Fruit fly (Drosophila melanogaster): ENCODE results near the gene Prim1.

Gene Prim1

DNA sequence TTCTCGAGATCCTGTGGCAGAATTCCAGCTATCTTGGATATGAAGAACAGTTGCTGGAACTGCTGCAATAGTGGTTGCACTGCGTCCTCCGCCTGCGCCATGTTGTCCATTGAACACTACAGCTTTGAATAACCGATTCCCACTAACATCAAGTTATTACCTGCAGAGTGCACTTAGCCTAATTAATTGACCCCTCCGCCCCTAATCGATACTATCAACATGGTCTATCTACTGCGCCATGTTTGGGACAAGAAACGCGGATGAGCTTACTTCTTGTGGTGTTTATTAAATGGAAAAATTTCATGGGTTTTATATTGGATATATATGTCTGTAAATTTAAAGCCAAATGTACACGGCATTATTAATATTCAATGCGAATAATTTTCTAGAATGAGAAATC is 33.2 kb upstream of the Prim1 start, which contains the start of gene Gr66a:
Gene Gr66a (minus strand): TSS at position 101 of the 400 bp plus-strand sequence.
- TF ChIP-seq CG10348 (GFP tag; IDR thresholded peaks at IDR 0.05) (no peak), gl (tag; optimal IDR thresholded peaks at IDR 0.05) (no peak), rn (GFP tag; IDR thresholded peaks at IDR 0.05) (no peak), CG17806 (tag; optimal IDR thresholded peaks at IDR 0.05) (no peak), EcR (GFP tag; optimal IDR thresholded peaks at IDR 0.05) (no peak), CG32121 (GFP tag; IDR thresholded peaks at IDR 0.05) (no peak), CG15710 (tag; optimal IDR thresholded peaks at IDR 0.05) (no peak), CG9948 (tag; optimal IDR thresholded peaks at IDR 0.05) (no peak), CG4496 (GFP tag; IDR thresholded peaks at IDR 0.05) (no peak), CG8159 (tag; optimal IDR thresholded peaks at IDR 0.05) (no peak)

DNA sequence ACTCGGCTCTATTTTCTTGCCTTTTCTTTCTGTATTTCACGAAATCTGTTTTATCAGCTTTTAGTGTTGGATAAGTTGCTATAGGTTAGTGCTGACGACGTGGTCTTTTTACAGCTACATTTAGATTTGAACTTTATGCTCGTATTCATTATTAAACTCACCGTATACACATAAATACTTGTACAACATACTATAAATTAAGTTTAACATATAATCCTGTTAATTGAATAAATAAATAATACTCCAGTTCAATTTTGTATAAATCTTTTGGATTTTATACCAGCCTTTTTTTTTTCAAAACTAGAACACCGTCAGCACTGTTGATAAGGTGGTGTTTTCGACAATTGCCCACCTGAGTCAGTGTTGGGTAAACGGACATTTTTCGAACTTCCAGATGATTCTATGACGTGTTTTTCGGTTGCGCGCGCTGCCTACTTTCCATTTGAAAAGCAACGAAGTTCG is 31.2 kb upstream of the Prim1 start, which contains the start of gene BI-1:
Gene BI-1 (minus strand): TSS at position 51 of the 462 bp plus-strand sequence.
- peak; percentile 69 for TF ChIP-seq CG15710 (tag; optimal IDR thresholded peaks at IDR 0.05)
- no peak for TF ChIP-seq CG12605 (GFP tag; IDR thresholded peaks at IDR 0.05)
- no peak for TF ChIP-seq CG8301 (tag; optimal IDR thresholded peaks at IDR 0.05)
- TF ChIP-seq EcR (GFP tag; optimal IDR thresholded peaks at IDR 0.05), result no peak
- TF ChIP-seq CG8159 (tag; optimal IDR thresholded peaks at IDR 0.05), result no peak
- no peak for TF ChIP-seq CG14655 (GFP tag; optimal IDR thresholded peaks at IDR 0.05)
- TF ChIP-seq Pif1B (GFP tag; optimal IDR thresholded peaks at IDR 0.05), result no peak
- no peak for TF ChIP-seq gl (tag; optimal IDR thresholded peaks at IDR 0.05)
- TF ChIP-seq CG4496 (GFP tag; IDR thresholded peaks at IDR 0.05), result no peak
- TF ChIP-seq CG17806 (tag; optimal IDR thresholded peaks at IDR 0.05), result peak; percentile 33
- no peak for TF ChIP-seq Pif1A (GFP tag; optimal IDR thresholded peaks at IDR 0.05)
- no peak for TF ChIP-seq CG13204 (GFP tag; optimal IDR thresholded peaks at IDR 0.05)
- no peak for TF ChIP-seq CG10348 (GFP tag; IDR thresholded peaks at IDR 0.05)
- no peak for TF ChIP-seq D1 (tag; optimal IDR thresholded peaks at IDR 0.05)
- peak; percentile 21 for TF ChIP-seq CG34367 (tag; optimal IDR thresholded peaks at IDR 0.05)
- no peak for TF ChIP-seq CG32121 (GFP tag; IDR thresholded peaks at IDR 0.05)
- peak; percentile 43 for TF ChIP-seq CG9948 (tag; optimal IDR thresholded peaks at IDR 0.05)
- peak; percentile 62 for TF ChIP-seq Snoo (tag; optimal IDR thresholded peaks at IDR 0.05)
- no peak for TF ChIP-seq rn (GFP tag; IDR thresholded peaks at IDR 0.05)
- TF ChIP-seq Ets98B (GFP tag; IDR thresholded peaks at IDR 0.05), result no peak
- no peak for TF ChIP-seq fd96Ca (GFP tag; IDR thresholded peaks at IDR 0.05)

DNA sequence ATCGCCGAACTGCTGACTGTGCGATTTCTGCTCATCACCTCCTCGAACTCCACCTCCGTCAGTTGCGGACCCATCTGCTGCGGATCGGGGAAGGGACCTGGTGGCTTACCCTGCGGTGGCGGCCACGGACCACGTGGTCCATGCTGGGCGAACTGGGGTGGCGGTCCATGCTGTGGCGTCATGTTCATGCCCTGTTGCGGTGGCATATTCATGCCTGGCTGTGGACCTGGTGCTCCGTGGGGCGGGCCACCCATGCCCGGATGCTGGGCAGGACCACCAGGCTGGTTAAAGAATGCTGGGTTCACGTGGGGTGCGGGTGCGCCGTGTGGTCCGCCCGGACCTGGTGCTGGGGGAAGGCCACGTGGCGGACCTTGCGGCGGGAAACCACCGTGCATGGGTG is 27.8 kb upstream of the Prim1 start:
- TF ChIP-seq fd96Ca (GFP tag; IDR thresholded peaks at IDR 0.05) (peak; percentile 42; the same call in 1 of the 3 replicates), gl (tag; optimal IDR thresholded peaks at IDR 0.05) (no peak)

DNA sequence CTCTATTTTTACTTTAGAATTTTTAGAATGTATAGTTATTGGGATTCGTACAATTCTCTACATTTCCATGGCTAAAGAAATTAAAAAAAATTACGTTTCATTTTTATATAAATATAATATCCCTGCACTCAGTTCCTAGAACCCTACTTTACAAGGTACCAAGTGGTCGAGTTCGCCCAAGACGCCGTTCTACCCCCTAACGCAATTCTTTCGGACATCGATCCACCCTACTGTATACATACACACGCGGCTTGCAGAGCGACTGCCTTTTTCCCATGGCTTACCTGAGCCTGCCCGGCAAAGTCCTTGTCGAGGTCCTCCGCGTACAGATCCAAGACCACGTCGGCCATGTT is 25.4 kb upstream of the Prim1 start:
- peak; percentile 32 for TF ChIP-seq Pif1A (GFP tag; optimal IDR thresholded peaks at IDR 0.05)
- TF ChIP-seq CG4496 (GFP tag; IDR thresholded peaks at IDR 0.05), result peak; percentile 63; the same call in 2 of the 3 replicates
- TF ChIP-seq CG8301 (tag; optimal IDR thresholded peaks at IDR 0.05), result no peak
- no peak for TF ChIP-seq CG9948 (tag; optimal IDR thresholded peaks at IDR 0.05)
- no peak for TF ChIP-seq CG10348 (GFP tag; IDR thresholded peaks at IDR 0.05)
- no peak for TF ChIP-seq gl (tag; optimal IDR thresholded peaks at IDR 0.05)
- TF ChIP-seq CG32121 (GFP tag; IDR thresholded peaks at IDR 0.05), result no peak
- TF ChIP-seq CG17806 (tag; optimal IDR thresholded peaks at IDR 0.05), result no peak
- TF ChIP-seq D1 (tag; optimal IDR thresholded peaks at IDR 0.05), result no peak
- TF ChIP-seq Pif1B (GFP tag; optimal IDR thresholded peaks at IDR 0.05), result no peak
- no peak for TF ChIP-seq CG15710 (tag; optimal IDR thresholded peaks at IDR 0.05)
- no peak for TF ChIP-seq CG13204 (GFP tag; optimal IDR thresholded peaks at IDR 0.05)
- TF ChIP-seq CG34367 (tag; optimal IDR thresholded peaks at IDR 0.05), result no peak
- no peak for TF ChIP-seq CG8159 (tag; optimal IDR thresholded peaks at IDR 0.05)
- TF ChIP-seq fd96Ca (GFP tag; IDR thresholded peaks at IDR 0.05), result no peak
- peak; percentile 48; the same call in 1 of the 2 replicates for TF ChIP-seq Ets98B (GFP tag; IDR thresholded peaks at IDR 0.05)
- TF ChIP-seq EcR (GFP tag; optimal IDR thresholded peaks at IDR 0.05), result no peak
- TF ChIP-seq Snoo (tag; optimal IDR thresholded peaks at IDR 0.05), result no peak
- TF ChIP-seq CG14655 (GFP tag; optimal IDR thresholded peaks at IDR 0.05), result no peak
- no peak for TF ChIP-seq rn (GFP tag; IDR thresholded peaks at IDR 0.05)
- no peak for TF ChIP-seq CG12605 (GFP tag; IDR thresholded peaks at IDR 0.05)

DNA sequence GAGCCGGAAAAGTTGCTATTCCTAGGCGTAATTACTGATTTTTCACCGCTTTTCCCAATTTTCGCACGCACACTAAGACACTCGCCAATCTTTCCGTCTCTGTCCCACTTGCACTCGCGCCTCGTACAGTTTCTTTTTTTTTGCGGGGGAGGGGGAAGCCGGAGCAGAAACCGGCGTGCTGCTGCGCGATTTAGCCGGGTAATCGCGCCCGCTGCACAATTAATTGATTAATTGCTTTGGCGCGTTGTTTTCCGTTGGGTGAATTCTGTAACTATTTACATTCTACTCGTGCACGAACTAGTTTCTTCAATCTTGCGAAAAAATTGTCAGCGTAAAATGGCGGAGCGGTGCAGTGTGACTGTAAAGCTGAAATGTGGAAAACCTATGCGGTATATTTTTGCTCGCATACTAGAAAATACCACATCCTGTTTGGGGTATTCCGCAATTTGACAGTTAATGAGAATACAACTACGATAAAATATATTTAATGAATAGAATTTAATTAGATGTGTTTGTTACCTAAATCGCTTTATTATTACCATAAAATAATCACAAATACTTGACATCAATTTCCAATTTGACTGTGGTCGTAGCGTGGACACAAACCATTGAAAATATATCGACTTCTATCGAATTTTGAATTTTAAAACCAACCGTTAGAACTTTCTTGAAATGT is 24.8 kb upstream of the Prim1 start, which contains the start of gene Cpsf6:
Gene Cpsf6 (minus strand): TSS at position 362 of the 676 bp plus-strand sequence.
- TF ChIP-seq fd96Ca (GFP tag; IDR thresholded peaks at IDR 0.05), result no peak
- no peak for TF ChIP-seq gl (tag; optimal IDR thresholded peaks at IDR 0.05)
- TF ChIP-seq CG9948 (tag; optimal IDR thresholded peaks at IDR 0.05), result peak; percentile 6
- no peak for TF ChIP-seq CG8301 (tag; optimal IDR thresholded peaks at IDR 0.05)
- TF ChIP-seq CG17806 (tag; optimal IDR thresholded peaks at IDR 0.05), result peak; percentile 13
- TF ChIP-seq CG10348 (GFP tag; IDR thresholded peaks at IDR 0.05), result no peak
- no peak for TF ChIP-seq CG32121 (GFP tag; IDR thresholded peaks at IDR 0.05)
- TF ChIP-seq CG34367 (tag; optimal IDR thresholded peaks at IDR 0.05), result peak; percentile 17
- TF ChIP-seq Ets98B (GFP tag; IDR thresholded peaks at IDR 0.05), result peak; percentile 19; the same call in 1 of the 2 replicates
- TF ChIP-seq Snoo (tag; optimal IDR thresholded peaks at IDR 0.05), result no peak
- TF ChIP-seq CG14655 (GFP tag; optimal IDR thresholded peaks at IDR 0.05), result no peak
- no peak for TF ChIP-seq EcR (GFP tag; optimal IDR thresholded peaks at IDR 0.05)
- no peak for TF ChIP-seq CG8159 (tag; optimal IDR thresholded peaks at IDR 0.05)
- no peak for TF ChIP-seq rn (GFP tag; IDR thresholded peaks at IDR 0.05)
- no peak for TF ChIP-seq Pif1B (GFP tag; optimal IDR thresholded peaks at IDR 0.05)
- TF ChIP-seq CG4496 (GFP tag; IDR thresholded peaks at IDR 0.05), result peak; percentile 42; the same call in 1 of the 3 replicates
- TF ChIP-seq CG12605 (GFP tag; IDR thresholded peaks at IDR 0.05), result no peak
- no peak for TF ChIP-seq CG15710 (tag; optimal IDR thresholded peaks at IDR 0.05)
- TF ChIP-seq Pif1A (GFP tag; optimal IDR thresholded peaks at IDR 0.05), result no peak
- no peak for TF ChIP-seq D1 (tag; optimal IDR thresholded peaks at IDR 0.05)
- TF ChIP-seq CG13204 (GFP tag; optimal IDR thresholded peaks at IDR 0.05), result no peak
